Fruit fly (Drosophila melanogaster): ENCODE results near the gene Myt1.

Gene Myt1

dm6 chr3L:5770817-5771425 lies 8.5 kb downstream of the Myt1 start (continued):
- TF ChIP-seq Hey (tag; optimal IDR thresholded peaks at IDR 0.05) (peak; percentile 22), CG10267 (tag; optimal IDR thresholded peaks at IDR 0.05) (peak; percentile 94), Elba2 (GFP tag; optimal IDR thresholded peaks at IDR 0.05) (peak; percentile 10), Dref (GFP tag; IDR thresholded peaks at IDR 0.05) (0 out of 2 replicates have a peak, but pooled peaks have one; percentile 24), Aef1 (GFP tag; IDR thresholded peaks at IDR 0.05) (peak; percentile 56), Max (GFP tag; optimal IDR thresholded peaks at IDR 0.05) (peak; percentile 80), CG7556 (GFP tag; optimal IDR thresholded peaks at IDR 0.05) (peak; percentile 90), pan (optimal IDR thresholded peaks at IDR 0.05) (no peak), pan (GFP tag; optimal IDR thresholded peaks at IDR 0.05 in 1 of 2, IDR thresholded peaks at IDR 0.05 in 1 of 2) (no peak), dimm (GFP tag; IDR thresholded peaks at IDR 0.05) (no peak; the same call in 1 of the 2 replicates), tap (tag; optimal IDR thresholded peaks at IDR 0.05) (no peak), klu (GFP tag; IDR thresholded peaks at IDR 0.05) (peak; percentile 69), CG17829 (tag; optimal IDR thresholded peaks at IDR 0.05) (peak; percentile 81), CG6791 (GFP tag; IDR thresholded peaks at IDR 0.05; ENCODE audit: partially characterized antibody) (peak; percentile 79), CG18599 (GFP tag; optimal IDR thresholded peaks at IDR 0.05) (no peak), pum (GFP tag; optimal IDR thresholded peaks at IDR 0.05) (peak; percentile 79), CG4854 (GFP tag; optimal IDR thresholded peaks at IDR 0.05) (peak; percentile 90), eve (GFP tag; optimal IDR thresholded peaks at IDR 0.05) (no peak), jigr1 (GFP tag; IDR thresholded peaks at IDR 0.05) (no peak), zfh1 (GFP tag; IDR thresholded peaks at IDR 0.05) (peak; percentile 74), CG17802 (tag; optimal IDR thresholded peaks at IDR 0.05) (peak; percentile 31), Hr51 (GFP tag; optimal IDR thresholded peaks at IDR 0.05) (peak; percentile 78 to 87), CG5180 (GFP tag; optimal IDR thresholded peaks at IDR 0.05) (no peak), Mad (GFP tag; optimal IDR thresholded peaks at IDR 0.05) (peak; percentile 77), tgo (GFP tag; IDR thresholded peaks at IDR 0.05) (peak; percentile 70), CG12219 (GFP tag; optimal IDR thresholded peaks at IDR 0.05) (peak; percentile 84), CG3281 (GFP tag; optimal IDR thresholded peaks at IDR 0.05) (peak; percentile 91), hbn (GFP tag; IDR thresholded peaks at IDR 0.05; ENCODE audit: partially characterized antibody) (no peak), Ada2b (GFP tag; IDR thresholded peaks at IDR 0.05) (peak; percentile 73), Drgx (GFP tag; IDR thresholded peaks at IDR 0.05) (peak; percentile 77; the same call in 1 of the 2 replicates), jing (GFP tag; optimal IDR thresholded peaks at IDR 0.05) (peak; percentile 38), NFAT (GFP tag; IDR thresholded peaks at IDR 0.05) (peak; percentile 46; the same call in 1 of the 2 replicates), crp (GFP tag; optimal IDR thresholded peaks at IDR 0.05) (peak in 1 of 2 experiments; percentile 76), MBD-R2 (GFP tag; IDR thresholded peaks at IDR 0.05) (peak; percentile 44; the same call in 1 of the 2 replicates), CG13894 (tag; optimal IDR thresholded peaks at IDR 0.05) (no peak), zen2 (GFP tag; IDR thresholded peaks at IDR 0.05; ENCODE audit: partially characterized antibody) (no peak), ERR (GFP tag; optimal IDR thresholded peaks at IDR 0.05) (peak; percentile 88), peb (GFP tag; IDR thresholded peaks at IDR 0.05) (peak; percentile 48; the same call in 1 of the 2 replicates), CG6654 (GFP tag; optimal IDR thresholded peaks at IDR 0.05) (peak; percentile 52), wor (GFP tag; IDR thresholded peaks at IDR 0.05) (peak; percentile 50), CG4282 (GFP tag; optimal IDR thresholded peaks at IDR 0.05) (peak; percentile 49), pros (GFP tag; optimal IDR thresholded peaks at IDR 0.05) (peak; percentile 70), CG16779 (GFP tag; IDR thresholded peaks at IDR 0.05) (0 out of 2 replicates have a peak, but pooled peaks have one; percentile 7), mam (GFP tag; optimal IDR thresholded peaks at IDR 0.05) (peak; percentile 90), exex (tag; optimal IDR thresholded peaks at IDR 0.05) (no peak), CG12236 (GFP tag; optimal IDR thresholded peaks at IDR 0.05) (peak; percentile 76), Bteb2 (GFP tag; optimal IDR thresholded peaks at IDR 0.05) (peak; percentile 86), NC2α (GFP tag; optimal IDR thresholded peaks at IDR 0.05) (peak; percentile 63), slou (GFP tag; optimal IDR thresholded peaks at IDR 0.05) (peak; percentile 87), cad (GFP tag; optimal IDR thresholded peaks at IDR 0.05) (no peak)

Data from whole organism, embryonic.